Fruit fly (Drosophila melanogaster) whole organism, embryonic: Measurements from ENCODE around the gene Pi3K68D.

Experiments
- E2f2 ChIP-seq: fragments of 200-800 bp; sonication (Bioruptor generic); IDR thresholded peaks from 2 replicates; pipeline ENCODE4 v1.3.6; 2022; ENCODE audit warnings: missing biosample characterization, missing genetic modification characterization
- grn ChIP-seq: fragments of 200-800 bp; sonication (Bioruptor generic); optimal IDR thresholded peaks from 3 replicates; lab custom pipeline; 2017; ENCODE audit warnings: missing biosample characterization, missing genetic modification characterization

DNA sequence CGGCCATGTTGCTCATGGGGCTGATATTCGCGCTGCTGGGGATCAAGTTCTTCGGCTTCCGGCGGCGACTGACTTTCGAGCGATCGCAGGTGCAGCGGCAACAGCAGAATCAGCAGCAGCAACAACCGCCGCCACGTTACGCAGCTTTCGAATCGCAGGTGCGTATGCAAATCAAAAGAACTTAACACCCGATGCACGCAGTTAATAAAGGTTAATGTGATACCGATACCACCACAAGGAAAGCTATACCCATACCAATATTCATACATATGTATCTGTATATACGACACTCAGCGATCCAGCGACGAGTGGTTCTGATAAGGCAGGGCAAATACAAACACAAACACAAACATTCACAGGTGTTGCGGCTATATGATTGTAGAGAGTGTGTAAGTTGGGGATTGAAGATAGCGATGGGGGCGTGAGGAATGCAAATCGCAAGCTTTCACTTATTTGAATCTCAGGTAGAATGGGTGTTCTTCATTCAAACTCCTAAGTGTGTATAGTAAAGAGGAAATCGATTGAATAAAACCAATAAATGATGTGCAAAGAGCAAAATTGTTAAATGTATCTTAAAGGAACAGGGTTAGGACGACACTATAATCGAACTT is 12.4 kb downstream of the Pi3K68D start:
- peak; percentile 42 for TF ChIP-seq grn (GFP tag; lab: Kevin White, UChicago)
- TF ChIP-seq E2f2 = no peak
